Worm (Caenorhabditis elegans) whole organism, L2 larva: Measurements from ENCODE around the gene K09F6.6.

ENCODE experiments used
- R02D3.7 ChIP-seq: fragments of 150-350 bp; optimal IDR thresholded peaks from 2 replicates; lab custom pipeline; 2014; ENCODE audit warnings: missing biosample characterization, missing genetic modification characterization
- aly-2 ChIP-seq: fragments of 150-350 bp; optimal IDR thresholded peaks from 2 replicates; lab custom pipeline; 2014; ENCODE audit warnings: missing biosample characterization, missing genetic modification characterization
- ceh-16 ChIP-seq: fragments of 150-350 bp; optimal IDR thresholded peaks from 2 replicates; lab custom pipeline; 2014; ENCODE audit warnings: missing biosample characterization, missing genetic modification characterization
- mbf-1 ChIP-seq: sonication (generic microtip); optimal IDR thresholded peaks from 2 replicates; lab custom pipeline; 2017; ENCODE audit warnings: missing biosample characterization, missing genetic modification characterization
- mdl-1 ChIP-seq, 2 experiments: fragments of 150-350 bp in 1 of 2; sonication (generic microtip) in 1 of 2; optimal IDR thresholded peaks; 2 replicates each; lab custom pipeline; 2017; ENCODE audit warnings: missing biosample characterization in 2 of 2, missing genetic modification characterization in 2 of 2
- nhr-12 ChIP-seq: fragments of 150-350 bp; optimal IDR thresholded peaks from 2 replicates; lab custom pipeline; 2014; ENCODE audit warnings: missing biosample characterization, missing genetic modification characterization
- nhr-6 ChIP-seq: fragments of 150-350 bp; optimal IDR thresholded peaks from 2 replicates; lab custom pipeline; 2014; ENCODE audit warnings: missing biosample characterization, missing genetic modification characterization
- skn-1 ChIP-seq: sonication (generic microtip); optimal IDR thresholded peaks from 2 replicates; lab custom pipeline; 2017; ENCODE audit warnings: missing biosample characterization, missing genetic modification characterization
- snpc-4 ChIP-seq: fragments of 150-350 bp; optimal IDR thresholded peaks from 2 replicates; lab custom pipeline; 2014; ENCODE audit warnings: missing biosample characterization, missing genetic modification characterization

- TF ChIP-seq skn-1 = no peak
- no peak for TF ChIP-seq nhr-6 (tag; lab: Kevin White, UChicago)
- no peak for TF ChIP-seq R02D3.7 (tag; lab: Kevin White, UChicago)
- TF ChIP-seq ceh-16 (tag; lab: Kevin White, UChicago) = no peak
- TF ChIP-seq snpc-4 (tag; lab: Kevin White, UChicago) = no peak
- no peak for TF ChIP-seq nhr-12 (tag; lab: Kevin White, UChicago)
- TF ChIP-seq mdl-1 (tag; optimal IDR thresholded peaks at IDR 0.05; lab: Kevin White, UChicago) = no peak
- TF ChIP-seq mbf-1 (tag; lab: Kevin White, UChicago) = no peak
- TF ChIP-seq aly-2 (tag; lab: Kevin White, UChicago) = no peak
These were observed 42.8 kb downstream of the K09F6.6 start for ce11 chrII:2236352-2236751.
